Fruit fly (Drosophila melanogaster): ENCODE measurements around the gene nac.

The nac gene

dm6 chr3R:8340675-8341275 is 37.0 kb upstream of the nac start, which contains the start of the genes COX7A and Arl2 (continued):
- TF ChIP-seq Dref (GFP tag; IDR thresholded peaks at IDR 0.05), result peak; percentile 95
- TF ChIP-seq Mad (GFP tag; optimal IDR thresholded peaks at IDR 0.05), result no peak
- peak; percentile 11 for TF ChIP-seq CG2120 (GFP tag; optimal IDR thresholded peaks at IDR 0.05)
- peak; percentile 47; the same call in 1 of the 2 replicates for TF ChIP-seq CG32532 (GFP tag; IDR thresholded peaks at IDR 0.05)

- TF ChIP-seq CG13296 (GFP tag; optimal IDR thresholded peaks at IDR 0.05), result no peak
- TF ChIP-seq Vsx1 (GFP tag; optimal IDR thresholded peaks at IDR 0.05), result no peak
- no peak for TF ChIP-seq HLH3B (GFP tag; IDR thresholded peaks at IDR 0.05)
- peak; percentile 38 for TF ChIP-seq CG14710 (tag; optimal IDR thresholded peaks at IDR 0.05)
- no peak for TF ChIP-seq Fer2 (tag; optimal IDR thresholded peaks at IDR 0.05)
- no peak for TF ChIP-seq CG11398 (GFP tag; optimal IDR thresholded peaks at IDR 0.05)
- no peak for TF ChIP-seq lilli (GFP tag; optimal IDR thresholded peaks at IDR 0.05)
- no peak for TF ChIP-seq CG10959 (GFP tag; IDR thresholded peaks at IDR 0.05)
- peak; percentile 39 for TF ChIP-seq Kr (GFP tag; optimal IDR thresholded peaks at IDR 0.05)
- no peak for TF ChIP-seq CG12155 (GFP tag; optimal IDR thresholded peaks at IDR 0.05)
- no peak for TF ChIP-seq stc (GFP tag; IDR thresholded peaks at IDR 0.05)
- no peak for TF ChIP-seq D19B (GFP tag; optimal IDR thresholded peaks at IDR 0.05)
- peak in 1 of 2 experiments; percentile 51 for TF ChIP-seq Pdp1 (GFP tag; optimal IDR thresholded peaks at IDR 0.05)
- TF ChIP-seq fd96Cb (tag; optimal IDR thresholded peaks at IDR 0.05), result peak; percentile 2
- no peak for TF ChIP-seq Nf-YA (GFP tag; IDR thresholded peaks at IDR 0.05)
- no peak for TF ChIP-seq Fer3 (tag; optimal IDR thresholded peaks at IDR 0.05)
- TF ChIP-seq CG17186 (GFP tag; optimal IDR thresholded peaks at IDR 0.05), result no peak
- no peak for TF ChIP-seq ems (GFP tag; optimal IDR thresholded peaks at IDR 0.05)
- no peak for TF ChIP-seq CG10462 (GFP tag; optimal IDR thresholded peaks at IDR 0.05)
- no peak for TF ChIP-seq Tbp (GFP tag; optimal IDR thresholded peaks at IDR 0.05)
- TF ChIP-seq ato (GFP tag; IDR thresholded peaks at IDR 0.05; ENCODE audit: partially characterized antibody), result no peak
- peak; percentile 22 for TF ChIP-seq CG7556 (GFP tag; optimal IDR thresholded peaks at IDR 0.05)
- no peak for TF ChIP-seq H15 (GFP tag; IDR thresholded peaks at IDR 0.05)
- no peak for TF ChIP-seq sima (GFP tag; optimal IDR thresholded peaks at IDR 0.05)
- TF ChIP-seq CG9932 (GFP tag; IDR thresholded peaks at IDR 0.05), result no peak
- no peak for TF ChIP-seq CG10366 (GFP tag; IDR thresholded peaks at IDR 0.05)
- peak; percentile 44 for TF ChIP-seq CG10979 (tag; optimal IDR thresholded peaks at IDR 0.05)
- TF ChIP-seq CG17359 (tag; optimal IDR thresholded peaks at IDR 0.05), result no peak
- no peak for TF ChIP-seq dati (GFP tag; IDR thresholded peaks at IDR 0.05)
- TF ChIP-seq CG8944 (GFP tag; optimal IDR thresholded peaks at IDR 0.05), result no peak
- peak; percentile 41 for TF ChIP-seq nmo (GFP tag; optimal IDR thresholded peaks at IDR 0.05)
- TF ChIP-seq CG4707 (GFP tag; optimal IDR thresholded peaks at IDR 0.05), result no peak
- TF ChIP-seq CG4820 (GFP tag; optimal IDR thresholded peaks at IDR 0.05), result no peak
- TF ChIP-seq dan (GFP tag; IDR thresholded peaks at IDR 0.05), result no peak
- TF ChIP-seq Asciz (GFP tag; optimal IDR thresholded peaks at IDR 0.05), result no peak
- TF ChIP-seq CG2129 (GFP tag; IDR thresholded peaks at IDR 0.05; ENCODE audit: partially characterized antibody), result no peak
- peak; percentile 23 for TF ChIP-seq CG8924 (tag; optimal IDR thresholded peaks at IDR 0.05)
- peak; percentile 9 for TF ChIP-seq Ets65A (GFP tag)
- no peak for TF ChIP-seq NC2β (GFP tag; optimal IDR thresholded peaks at IDR 0.05)
- TF ChIP-seq CG33557 (GFP tag; optimal IDR thresholded peaks at IDR 0.05), result peak; percentile 47
- peak; percentile 65 for TF ChIP-seq dmrt11E (tag; optimal IDR thresholded peaks at IDR 0.05)
- TF ChIP-seq lbe (GFP tag; optimal IDR thresholded peaks at IDR 0.05), result no peak
- TF ChIP-seq Ssrp (tag; optimal IDR thresholded peaks at IDR 0.05), result peak; percentile 30
- TF ChIP-seq CoRest (tag; optimal IDR thresholded peaks at IDR 0.05), result peak; percentile 25
These were observed 32.3 kb upstream of the nac start for dm6 chr3R:8336012-8336567.

All from whole organism, embryonic.